Fruit fly (Drosophila melanogaster) Kc167 (cell line): Measurements from ENCODE around the gene CG15019.

Source experiments
- Myc ChIP-seq: fragments of >200 bp; optimal IDR thresholded peaks from 2 replicates; lab custom pipeline; 2017; ENCODE audit warnings: missing external identifiers
- Sin3A ChIP-seq: fragments of >200 bp; optimal IDR thresholded peaks from 2 replicates; lab custom pipeline; 2018; ENCODE audit warnings: missing external identifiers
- h ChIP-seq: fragments of >200 bp; optimal IDR thresholded peaks from 3 replicates; lab custom pipeline; 2018; ENCODE audit warnings: missing external identifiers
- insv ChIP-seq: fragments of >200 bp; optimal IDR thresholded peaks from 3 replicates; lab custom pipeline; 2018; ENCODE audit warnings: missing external identifiers
- psq ChIP-seq: fragments of >200 bp; optimal IDR thresholded peaks from 2 replicates; lab custom pipeline; 2017; ENCODE audit warnings: missing external identifiers
- ttk ChIP-seq: sonication (Bioruptor generic); optimal IDR thresholded peaks from 2 replicates; lab custom pipeline; 2017; ENCODE audit warnings: missing external identifiers

CG15019 gene

DNA sequence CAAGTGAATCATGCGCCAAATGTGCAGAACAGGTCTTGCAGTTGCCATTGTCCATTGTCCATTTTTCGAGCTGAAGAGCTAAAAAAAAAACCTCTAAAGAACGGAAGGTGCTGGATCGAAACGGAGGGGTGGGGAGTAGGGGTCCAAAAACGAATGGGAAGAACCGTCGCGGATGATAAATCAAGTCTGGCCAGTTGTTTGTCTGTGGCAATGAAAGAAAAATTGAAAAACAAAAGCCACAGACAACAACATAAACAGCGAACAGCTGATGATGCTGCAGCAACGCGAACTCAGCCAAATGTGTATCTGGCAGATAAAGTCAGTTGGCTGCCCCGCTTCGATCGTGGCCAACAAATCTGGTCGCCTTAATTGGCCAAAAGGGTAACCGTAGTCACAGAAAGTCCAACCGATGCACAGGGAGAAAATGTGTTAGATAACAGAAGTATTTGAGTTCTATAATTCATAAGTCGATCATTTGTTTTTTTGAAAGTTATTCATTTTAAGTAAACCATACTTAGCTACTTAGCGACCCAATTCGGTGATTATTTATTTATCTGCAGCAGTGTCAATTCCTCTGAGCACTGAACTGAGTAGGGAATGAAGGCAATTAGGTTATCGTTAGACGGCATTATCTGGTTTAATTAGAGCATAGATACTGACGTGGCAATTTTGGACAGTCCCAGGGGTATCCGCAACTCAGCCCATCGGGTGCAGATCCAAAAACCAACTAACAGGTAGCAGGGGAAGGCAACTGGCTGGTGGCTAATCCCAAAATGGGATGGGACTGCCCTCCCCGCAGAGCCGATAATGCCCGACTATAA is 2.7 kb upstream of the CG15019 start:
- TF ChIP-seq Sin3A (no peak), psq (lab: Kevin White, UChicago) (no peak), h (lab: Kevin White, UChicago) (no peak), ttk (no peak), insv (lab: Kevin White, UChicago) (no peak)

DNA sequence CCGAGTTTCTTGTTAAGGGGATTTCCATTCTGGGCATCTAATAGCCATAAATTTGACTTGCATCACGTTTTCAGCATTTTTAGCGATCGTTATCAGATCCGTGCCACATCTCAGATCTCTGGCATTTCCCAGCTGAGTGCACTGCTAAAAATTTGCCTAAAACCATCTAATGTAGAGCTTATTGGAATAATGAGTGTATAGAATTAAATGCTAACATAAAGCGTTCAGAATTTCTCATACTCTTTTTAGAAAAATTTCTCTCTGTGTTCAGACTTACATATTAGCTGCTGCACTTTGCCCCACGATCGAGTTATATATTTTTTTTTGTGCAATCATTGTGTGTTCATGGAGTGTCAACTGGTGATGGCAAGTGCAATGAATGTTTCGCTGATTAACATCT is 1.9 kb upstream of the CG15019 start:
- TF ChIP-seq insv (lab: Kevin White, UChicago) (no peak), psq (lab: Kevin White, UChicago) (no peak), ttk (no peak), Myc (lab: Kevin White, UChicago) (no peak), h (lab: Kevin White, UChicago) (no peak), Sin3A (no peak)

DNA sequence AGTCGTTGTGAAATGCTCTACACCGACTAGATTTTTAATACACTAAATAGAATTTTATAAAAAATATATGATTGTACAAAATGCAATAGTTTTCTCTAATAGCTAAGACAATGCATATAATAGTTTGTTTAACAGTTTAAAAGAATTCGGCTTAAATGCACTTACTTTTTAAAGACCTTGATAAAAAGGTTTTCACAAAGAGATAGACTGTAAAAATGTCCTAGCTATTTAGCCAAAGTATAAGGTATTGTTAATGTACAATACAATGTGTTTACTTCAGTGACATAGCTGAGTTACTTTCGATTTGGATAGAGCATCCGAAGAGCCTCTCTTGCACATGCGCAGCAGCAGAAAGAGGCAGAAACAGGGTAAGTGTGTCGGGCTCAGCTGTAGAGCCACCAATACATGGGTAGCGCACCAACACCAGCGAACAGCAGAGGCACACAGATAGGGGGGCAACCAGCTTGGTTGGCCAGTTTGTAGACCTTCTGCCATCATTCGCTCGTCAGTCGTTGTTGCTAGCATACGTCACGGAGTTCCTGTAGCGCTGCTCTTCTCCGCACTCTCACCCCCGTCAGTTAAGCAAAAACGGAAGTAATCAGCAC is 896 bp upstream of the CG15019 start, which contains the start of gene TP53INP:
Gene TP53INP, plus strand, starts transcription at position 291 of the 605 bp plus-strand sequence.
- TF ChIP-seq Sin3A, result no peak
- TF ChIP-seq h (lab: Kevin White, UChicago), result no peak
- no peak for TF ChIP-seq Myc (lab: Kevin White, UChicago)
- no peak for TF ChIP-seq ttk
- no peak for TF ChIP-seq insv (lab: Kevin White, UChicago)
- TF ChIP-seq psq (lab: Kevin White, UChicago), result no peak

DNA sequence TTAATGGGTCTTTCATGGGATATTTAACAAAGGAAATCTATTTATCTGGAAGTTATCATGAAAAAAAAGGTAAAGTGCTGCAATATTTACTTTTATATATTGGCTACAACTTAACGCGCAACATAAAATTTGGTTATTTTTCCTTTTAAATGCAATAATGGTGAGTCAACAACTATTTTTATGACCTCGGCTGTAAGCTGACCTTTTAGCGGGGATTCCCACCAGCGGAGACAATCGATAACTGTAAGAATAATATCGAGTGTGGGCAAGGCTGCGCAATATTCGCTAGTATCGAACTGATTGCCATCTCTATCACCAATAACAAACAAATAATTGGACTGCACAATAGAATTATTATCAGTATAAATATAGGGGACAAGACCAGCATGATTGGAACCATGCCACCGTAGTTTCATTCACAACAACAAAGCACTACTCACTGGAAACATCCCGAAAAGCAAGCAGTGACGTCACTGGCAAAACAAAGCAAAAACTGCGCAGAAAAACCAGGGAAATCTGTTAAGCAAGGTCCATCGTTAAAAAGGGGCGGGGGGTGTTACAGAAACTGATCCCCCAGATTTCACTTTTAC is 2.6 kb downstream of the CG15019 start, which contains the start of gene Syx17:
Gene Syx17, plus strand, starts transcription at position 308 of the 590 bp plus-strand sequence.
- no peak for TF ChIP-seq Sin3A
- TF ChIP-seq insv (lab: Kevin White, UChicago), result no peak

DNA sequence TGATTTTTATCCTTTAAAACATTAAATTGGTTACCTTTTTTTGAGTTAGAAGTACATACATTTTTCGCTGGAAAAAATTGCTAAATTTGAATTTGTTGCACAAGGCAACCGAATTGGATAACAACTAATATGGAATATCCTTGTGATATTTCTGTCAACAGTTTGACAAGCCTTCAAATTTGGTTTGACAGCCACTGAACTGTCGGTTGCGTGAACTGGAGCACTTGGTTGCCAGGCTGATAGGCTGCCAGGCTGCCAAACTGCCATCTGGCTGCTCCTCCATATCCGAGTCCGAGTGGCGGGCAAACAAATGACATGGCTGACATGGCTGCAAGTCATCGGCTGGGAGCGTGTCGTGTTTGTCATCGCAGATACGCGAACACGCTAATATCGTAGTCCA is 4.6 kb downstream of the CG15019 start:
- TF ChIP-seq psq (lab: Kevin White, UChicago) (no peak), Sin3A (no peak), Myc (lab: Kevin White, UChicago) (no peak), ttk (no peak), h (lab: Kevin White, UChicago) (no peak), insv (lab: Kevin White, UChicago) (no peak)

DNA sequence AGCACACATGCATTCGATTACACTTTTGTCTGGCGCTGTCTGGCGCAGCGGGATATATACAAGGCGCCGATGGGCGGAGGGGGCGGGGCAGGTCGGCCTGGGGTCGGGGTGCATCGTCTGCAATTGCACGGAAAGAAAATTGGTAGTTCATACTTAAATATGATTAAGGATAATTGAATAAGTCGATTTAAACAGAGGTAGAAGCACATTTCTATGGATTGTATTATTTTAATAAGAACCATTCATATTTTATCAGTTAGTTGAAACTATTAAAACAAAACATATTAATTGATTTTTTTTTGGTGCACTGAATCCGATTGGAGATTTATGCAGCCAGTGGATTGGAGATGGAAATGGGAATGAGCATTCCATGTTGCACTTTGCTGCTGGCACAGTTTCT is 6.0 kb downstream of the CG15019 start:
- no peak for TF ChIP-seq psq (lab: Kevin White, UChicago)
- TF ChIP-seq Sin3A, result no peak
- no peak for TF ChIP-seq Myc (lab: Kevin White, UChicago)

DNA sequence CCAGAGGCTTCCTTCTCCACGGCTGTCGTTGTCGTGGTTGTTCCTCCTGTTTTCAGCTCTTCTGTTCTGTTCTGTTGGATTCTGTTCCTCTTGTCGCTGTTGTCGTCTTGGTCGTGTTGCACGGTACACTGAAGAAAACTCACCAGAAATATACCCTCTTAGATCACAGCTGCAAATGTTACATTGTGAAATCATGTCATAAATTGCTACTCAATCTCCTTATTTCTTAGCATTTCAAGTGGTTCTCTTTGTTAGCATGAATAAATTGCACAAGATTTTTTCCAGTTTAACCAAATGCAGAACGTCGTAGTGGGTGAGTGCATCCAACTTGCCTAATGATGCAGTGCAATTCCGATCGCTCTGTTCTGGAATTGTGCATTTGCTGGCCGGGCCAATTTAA is 8.0 kb downstream of the CG15019 start:
- no peak for TF ChIP-seq h (lab: Kevin White, UChicago)
- TF ChIP-seq ttk, result no peak
- TF ChIP-seq insv (lab: Kevin White, UChicago), result no peak
- TF ChIP-seq Myc (lab: Kevin White, UChicago), result no peak
- TF ChIP-seq Sin3A, result no peak
- TF ChIP-seq psq (lab: Kevin White, UChicago), result no peak

DNA sequence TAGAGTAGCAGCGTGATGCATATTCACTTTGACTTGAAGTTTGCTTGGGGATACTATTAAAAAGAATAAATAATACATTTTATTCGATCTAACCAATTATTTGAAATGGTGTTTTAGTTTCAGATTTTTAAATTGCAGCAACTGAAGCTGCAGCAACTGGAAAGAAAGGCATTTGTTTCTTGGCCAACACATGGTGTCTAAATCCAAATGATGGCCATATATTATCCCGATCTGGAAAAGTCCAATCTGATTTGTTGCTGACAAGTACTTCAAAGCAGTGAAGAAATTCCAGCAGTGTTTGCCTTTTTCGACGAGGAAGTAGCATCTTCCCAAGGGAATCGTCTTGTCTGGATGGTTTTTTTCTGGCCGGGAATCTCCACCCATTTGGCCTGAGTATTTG is 8.7 kb downstream of the CG15019 start:
- TF ChIP-seq h (lab: Kevin White, UChicago) (no peak), psq (lab: Kevin White, UChicago) (no peak), insv (lab: Kevin White, UChicago) (no peak), Sin3A (no peak), Myc (lab: Kevin White, UChicago) (no peak), ttk (no peak)

DNA sequence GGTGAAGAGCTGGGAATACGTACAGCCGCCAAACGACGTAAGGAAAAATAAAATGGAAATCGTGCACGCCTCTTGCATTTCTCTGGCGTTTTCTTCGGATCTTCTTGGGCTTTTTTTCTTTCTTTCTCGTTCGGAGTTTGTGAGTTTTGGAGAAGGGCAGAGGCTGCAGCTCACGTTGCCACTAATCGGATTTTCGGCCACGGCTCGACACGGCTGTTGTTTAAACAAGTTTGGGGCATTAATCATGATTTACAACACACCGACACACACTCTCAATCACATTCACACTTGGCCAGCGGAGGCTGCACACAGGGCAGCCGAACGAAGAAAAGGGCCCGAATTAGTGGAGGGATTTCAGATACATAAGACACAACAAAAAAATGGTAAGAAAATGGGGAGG is 9.5 kb downstream of the CG15019 start:
- TF ChIP-seq insv (lab: Kevin White, UChicago) (no peak), h (lab: Kevin White, UChicago) (no peak), Myc (lab: Kevin White, UChicago) (no peak), psq (lab: Kevin White, UChicago) (no peak), ttk (no peak), Sin3A (no peak)

DNA sequence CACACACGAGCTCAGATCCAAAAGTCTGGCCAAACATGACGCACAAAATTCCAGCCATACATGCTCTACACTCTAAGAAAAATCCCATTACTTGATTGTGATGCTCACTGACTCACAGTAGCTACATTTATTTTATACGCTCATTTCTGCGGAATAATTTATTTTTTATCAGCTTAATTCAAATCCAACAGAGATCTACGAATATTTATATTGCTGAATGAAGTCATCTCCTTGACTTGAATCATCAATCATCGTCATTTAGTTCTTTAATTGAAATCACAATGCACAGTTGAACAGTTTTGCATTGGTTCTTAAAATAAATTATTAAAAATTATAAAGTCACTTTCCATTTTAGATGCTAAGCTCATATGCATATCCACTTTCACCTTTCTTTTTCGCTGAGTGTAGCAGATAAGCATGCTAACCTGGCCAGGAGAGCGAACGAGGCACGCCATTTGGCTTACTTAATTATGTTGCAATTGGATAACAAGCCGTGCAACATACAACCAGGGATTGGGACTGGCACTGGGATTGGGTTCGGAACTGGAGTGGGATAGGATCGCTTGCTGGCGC is 10.3 kb downstream of the CG15019 start:
- TF ChIP-seq h (lab: Kevin White, UChicago) (no peak), Sin3A (no peak), insv (lab: Kevin White, UChicago) (no peak), psq (lab: Kevin White, UChicago) (no peak), ttk (no peak), Myc (lab: Kevin White, UChicago) (no peak)

DNA sequence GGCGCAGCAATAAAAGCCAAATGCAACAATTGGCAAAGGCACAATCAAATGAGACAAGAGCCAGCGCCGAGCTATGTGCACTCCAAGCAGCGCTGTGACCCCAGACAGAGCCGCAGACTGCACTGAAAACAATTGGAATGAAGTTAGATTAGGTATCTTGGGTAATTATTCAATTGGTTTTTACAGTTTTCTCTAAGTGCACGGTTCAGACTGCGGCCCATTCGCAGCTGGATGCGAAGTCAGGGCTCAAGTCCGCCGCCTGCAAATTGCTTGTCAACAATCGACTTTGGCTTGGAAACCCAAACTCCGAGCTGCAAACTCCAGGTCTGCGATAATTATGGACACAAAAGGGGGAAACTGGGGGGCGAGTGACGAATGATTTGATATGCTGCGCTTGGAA is 12.2 kb downstream of the CG15019 start:
- TF ChIP-seq ttk (no peak), h (lab: Kevin White, UChicago) (no peak), Myc (lab: Kevin White, UChicago) (no peak), insv (lab: Kevin White, UChicago) (no peak), psq (lab: Kevin White, UChicago) (no peak), Sin3A (no peak)

DNA sequence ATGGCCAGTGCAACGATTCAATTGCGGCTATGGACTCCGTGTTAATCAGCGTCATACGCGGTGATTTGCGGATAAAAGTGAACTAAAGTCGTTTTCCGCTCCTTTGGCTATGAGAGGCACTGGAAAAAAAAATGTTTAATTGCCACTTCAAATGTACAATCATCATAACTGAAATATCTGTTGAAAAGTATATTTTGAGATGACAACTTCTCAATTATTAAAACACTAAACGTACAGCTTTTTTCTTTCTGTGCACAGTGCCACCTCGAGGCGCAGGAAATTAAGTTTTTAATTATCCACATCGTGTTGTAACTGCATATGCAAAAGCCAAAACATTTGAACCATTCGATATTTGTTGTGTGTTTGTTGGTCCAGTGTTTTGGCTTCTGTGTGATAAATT is 13.0 kb downstream of the CG15019 start:
- TF ChIP-seq ttk (no peak), insv (lab: Kevin White, UChicago) (no peak), psq (lab: Kevin White, UChicago) (no peak), Myc (lab: Kevin White, UChicago) (no peak), Sin3A (no peak), h (lab: Kevin White, UChicago) (no peak)
